Fruit fly (Drosophila melanogaster) whole organism, embryonic: ENCODE measurements around the gene NimB5.

Source experiments
- Antp ChIP-seq: fragments of 200-800 bp; sonication (Bioruptor generic); optimal IDR thresholded peaks from 3 replicates; lab custom pipeline; 2016; ENCODE audit warnings: missing biosample characterization, missing genetic modification characterization
- CG10462 ChIP-seq: fragments of 200-800 bp; sonication (Bioruptor generic); optimal IDR thresholded peaks from 2 replicates; lab custom pipeline; 2016; ENCODE audit warnings: missing biosample characterization, missing genetic modification characterization
- CG10543 ChIP-seq: fragments of 200-800 bp; sonication (Bioruptor generic); optimal IDR thresholded peaks from 3 replicates; lab custom pipeline; 2017; ENCODE audit warnings: missing biosample characterization, mild to moderate bottlenecking, missing genetic modification characterization, moderate library complexity
- CG13424 ChIP-seq: fragments of 200-800 bp; sonication (Bioruptor generic); optimal IDR thresholded peaks from 2 replicates; lab custom pipeline; 2019; ENCODE audit warnings: missing biosample characterization, mild to moderate bottlenecking, missing genetic modification characterization, moderate library complexity
- HmgD ChIP-seq: fragments of 200-800 bp; sonication (Bioruptor generic); optimal IDR thresholded peaks from 3 replicates; lab custom pipeline; 2016; ENCODE audit warnings: missing biosample characterization, missing genetic modification characterization
- wek ChIP-seq: fragments of 200-800 bp; sonication (Bioruptor generic); optimal IDR thresholded peaks from 3 replicates; lab custom pipeline; 2018; ENCODE audit warnings: missing biosample characterization, mild to moderate bottlenecking, missing genetic modification characterization, moderate library complexity

dm6 chr2L:13969876-13970275, at the start of gene NimB5, which contains the start of gene NimB4:
- TF ChIP-seq CG10543 (GFP tag; lab: Kevin White, UChicago) (no peak), Antp (GFP tag; lab: Kevin White, UChicago) (no peak), HmgD (GFP tag; lab: Kevin White, UChicago) (no peak), CG10462 (GFP tag; lab: Kevin White, UChicago) (no peak), CG13424 (tag; lab: Kevin White, UChicago) (no peak), wek (GFP tag; lab: Kevin White, UChicago) (no peak)
